Worm (Caenorhabditis elegans) whole organism, L2 larva: ENCODE results near the gene irg-1.

Experiments
- F13H6.1 ChIP-seq: sonication (generic microtip); optimal IDR thresholded peaks from 2 replicates; lab custom pipeline; 2016; ENCODE audit warnings: missing genetic modification characterization, missing compliant biosample characterization
- R02D3.7 ChIP-seq: fragments of 150-350 bp; optimal IDR thresholded peaks from 2 replicates; lab custom pipeline; 2014; ENCODE audit warnings: missing biosample characterization, missing genetic modification characterization
- alr-1 ChIP-seq: fragments of 150-350 bp; optimal IDR thresholded peaks from 2 replicates; lab custom pipeline; 2014; ENCODE audit warnings: missing biosample characterization, missing genetic modification characterization
- ceh-82 ChIP-seq: fragments of 150-350 bp; optimal IDR thresholded peaks from 2 replicates; lab custom pipeline; 2014; ENCODE audit warnings: missing biosample characterization, missing genetic modification characterization
- elt-3 ChIP-seq: sonication (generic microtip); optimal IDR thresholded peaks from 2 replicates; lab custom pipeline; 2017; ENCODE audit warnings: missing biosample characterization, missing genetic modification characterization
- fos-1 ChIP-seq: fragments of 150-350 bp; optimal IDR thresholded peaks from 2 replicates; lab custom pipeline; 2014; ENCODE audit warnings: missing biosample characterization, missing genetic modification characterization
- lin-13 ChIP-seq: fragments of 150-350 bp; optimal IDR thresholded peaks from 2 replicates; lab custom pipeline; 2014; ENCODE audit warnings: missing biosample characterization, missing genetic modification reagents, missing genetic modification characterization
- nhr-11 ChIP-seq: fragments of 150-350 bp; optimal IDR thresholded peaks from 2 replicates; lab custom pipeline; 2014; ENCODE audit warnings: missing biosample characterization, missing genetic modification characterization
- nhr-12 ChIP-seq: fragments of 150-350 bp; optimal IDR thresholded peaks from 2 replicates; lab custom pipeline; 2014; ENCODE audit warnings: missing biosample characterization, missing genetic modification characterization
- nhr-21 ChIP-seq: fragments of 150-350 bp; optimal IDR thresholded peaks from 2 replicates; lab custom pipeline; 2014; ENCODE audit warnings: missing biosample characterization, missing genetic modification characterization
- nhr-23 ChIP-seq: fragments of 150-350 bp; optimal IDR thresholded peaks from 2 replicates; lab custom pipeline; 2014; ENCODE audit warnings: missing biosample characterization, missing genetic modification reagents, missing genetic modification characterization
- snpc-4 ChIP-seq: fragments of 150-350 bp; optimal IDR thresholded peaks from 2 replicates; lab custom pipeline; 2014; ENCODE audit warnings: missing biosample characterization, missing genetic modification characterization
- unc-62 ChIP-seq: fragments of 150-350 bp; optimal IDR thresholded peaks from 2 replicates; lab custom pipeline; 2014; ENCODE audit warnings: missing biosample characterization, missing genetic modification reagents, missing genetic modification characterization
- ztf-4 ChIP-seq: fragments of 150-350 bp; optimal IDR thresholded peaks from 2 replicates; lab custom pipeline; 2014; ENCODE audit warnings: missing biosample characterization, missing genetic modification characterization

DNA sequence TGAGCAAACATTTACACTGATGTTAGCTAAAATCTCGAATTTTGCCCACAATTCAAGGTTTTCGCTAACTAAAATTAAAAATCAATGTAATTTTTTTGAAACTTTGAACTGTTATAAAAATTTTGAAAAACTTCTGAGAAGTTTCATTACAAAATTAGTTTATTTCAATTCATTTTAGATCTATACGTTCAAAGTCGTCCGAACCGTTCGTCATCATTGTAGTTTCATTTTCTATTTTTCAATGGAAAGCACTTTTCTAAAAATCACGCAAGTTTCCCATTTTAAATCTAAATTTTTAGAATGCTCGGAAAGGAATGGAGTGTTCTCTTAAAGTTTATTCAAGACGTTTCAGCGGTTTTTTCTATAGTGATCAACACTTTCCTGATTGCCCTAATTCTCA lies 13.5 kb upstream of the irg-1 start, which contains the start of gene str-228:
- no peak for TF ChIP-seq ztf-4
- TF ChIP-seq fos-1 (tag; lab: Kevin White, UChicago) = no peak
- TF ChIP-seq nhr-23 = no peak
- no peak for TF ChIP-seq alr-1 (tag; lab: Kevin White, UChicago)
- no peak for TF ChIP-seq ceh-82 (tag; lab: Kevin White, UChicago)
- TF ChIP-seq R02D3.7 (tag; lab: Kevin White, UChicago) = no peak
- TF ChIP-seq elt-3 = no peak
- no peak for TF ChIP-seq snpc-4 (tag; lab: Kevin White, UChicago)
- no peak for TF ChIP-seq nhr-12 (tag; lab: Kevin White, UChicago)
- no peak for TF ChIP-seq lin-13 (GFP tag; lab: Kevin White, UChicago)
- no peak for TF ChIP-seq nhr-21 (tag; lab: Kevin White, UChicago)
- no peak for TF ChIP-seq F13H6.1 (tag; lab: Kevin White, UChicago)
- TF ChIP-seq nhr-11 (tag; lab: Kevin White, UChicago) = no peak
- no peak for TF ChIP-seq unc-62 (GFP tag; lab: Kevin White, UChicago)
